Worm (Caenorhabditis elegans) whole organism, L3 larva: Measurements from ENCODE around the gene irld-3.

Experiments used
- ZK546.5 ChIP-seq: sonication (generic microtip); optimal IDR thresholded peaks from 2 replicates; lab custom pipeline; 2017; ENCODE audit warnings: missing biosample characterization, missing genetic modification characterization
- elt-3 ChIP-seq, 3 experiments: fragments of 150-350 bp in 1 of 3; sonication (generic microtip) in 2 of 3; optimal IDR thresholded peaks; 2 replicates in 2 of 3; 4 replicates in 1 of 3; lab custom pipeline; 2014 to 2017; ENCODE audit warnings: missing biosample characterization in 3 of 3, missing genetic modification characterization in 3 of 3
- eor-1 ChIP-seq, 2 experiments: fragments of 150-350 bp; optimal IDR thresholded peaks; 2 replicates each; lab custom pipeline; 2014 to 2018; ENCODE audit warnings: missing biosample characterization in 2 of 2, missing genetic modification characterization in 2 of 2
- lin-15B ChIP-seq: fragments of 150-350 bp; optimal IDR thresholded peaks from 2 replicates; lab custom pipeline; 2014; ENCODE audit warnings: missing biosample characterization, missing genetic modification characterization
- mdl-1 ChIP-seq: fragments of 150-350 bp; optimal IDR thresholded peaks from 2 replicates; lab custom pipeline; 2014; ENCODE audit warnings: missing biosample characterization, missing genetic modification characterization
- nhr-11 ChIP-seq: fragments of 150-350 bp; optimal IDR thresholded peaks from 2 replicates; lab custom pipeline; 2014; ENCODE audit warnings: missing biosample characterization, missing genetic modification characterization
- nhr-25 ChIP-seq: sonication (generic microtip); optimal IDR thresholded peaks from 2 replicates; lab custom pipeline; 2017; ENCODE audit warnings: missing biosample characterization, missing genetic modification characterization
- nhr-77 ChIP-seq: fragments of 150-350 bp; optimal IDR thresholded peaks from 2 replicates; lab custom pipeline; 2014; ENCODE audit warnings: missing biosample characterization, missing genetic modification characterization
- pha-4 ChIP-seq: fragments of 150-350 bp; optimal IDR thresholded peaks from 2 replicates; lab custom pipeline; 2014; ENCODE audit warnings: missing biosample characterization, missing genetic modification reagents, missing genetic modification characterization
- ztf-11 ChIP-seq: fragments of 150-350 bp; optimal IDR thresholded peaks from 2 replicates; lab custom pipeline; 2014; ENCODE audit warnings: missing biosample characterization, missing genetic modification characterization

- TF ChIP-seq nhr-11 (tag; lab: Kevin White, UChicago) = no peak
- TF ChIP-seq ztf-11 (tag; lab: Kevin White, UChicago) = no peak
- no peak for TF ChIP-seq eor-1 (tag; optimal IDR thresholded peaks at IDR 0.05; lab: Kevin White, UChicago)
- TF ChIP-seq nhr-25 = no peak
- no peak for TF ChIP-seq ZK546.5
- no peak for TF ChIP-seq elt-3 (tag; optimal IDR thresholded peaks at IDR 0.05; lab: Kevin White, UChicago)
- no peak for TF ChIP-seq mdl-1 (tag; lab: Kevin White, UChicago)
- TF ChIP-seq nhr-77 (tag; lab: Kevin White, UChicago) = no peak
- no peak for TF ChIP-seq lin-15B (tag; lab: Kevin White, UChicago)
- TF ChIP-seq pha-4 = no peak
Observed at ce11 chrV:3145241-3145640, 6.9 kb upstream of the irld-3 start.
